Worm (Caenorhabditis elegans): ENCODE data around the gene ctns-1.

ce11 chrII:8137379-8137778 lies 661 bp upstream of the ctns-1 start:
- no peak for TF ChIP-seq tbx-8 (GFP tag; optimal IDR thresholded peaks at IDR 0.05)
- no peak for TF ChIP-seq nhr-12 (tag; optimal IDR thresholded peaks at IDR 0.05)
- no peak for TF ChIP-seq pha-4 (tag; optimal IDR thresholded peaks at IDR 0.05)
- TF ChIP-seq ztf-11 (tag; optimal IDR thresholded peaks at IDR 0.05) = no peak
- TF ChIP-seq lin-13 (tag; optimal IDR thresholded peaks at IDR 0.05) = no peak
- TF ChIP-seq mep-1 (tag; optimal IDR thresholded peaks at IDR 0.05) = no peak
- TF ChIP-seq snpc-4 (tag; optimal IDR thresholded peaks at IDR 0.05) = no peak
- TF ChIP-seq nhr-237 (tag; optimal IDR thresholded peaks at IDR 0.05) = peak; percentile 67
- no peak for TF ChIP-seq ceh-43 (GFP tag; optimal IDR thresholded peaks at IDR 0.05)
